Worm (Caenorhabditis elegans): ENCODE measurements around the gene gst-37.

ce11 chrV:1907350-1907749, 14.1 kb upstream of the gst-37 start, which contains the start of gene Y32G9A.5:
- no peak for TF ChIP-seq pqm-1 (tag; optimal IDR thresholded peaks at IDR 0.05)
- TF ChIP-seq R02D3.7 (tag; optimal IDR thresholded peaks at IDR 0.05), result no peak
- TF ChIP-seq snpc-4 (tag; optimal IDR thresholded peaks at IDR 0.05), result no peak
- no peak for TF ChIP-seq skn-1 (tag; optimal IDR thresholded peaks at IDR 0.05)
- no peak for TF ChIP-seq unc-62 (GFP tag; optimal IDR thresholded peaks at IDR 0.05)
- TF ChIP-seq fos-1 (tag; optimal IDR thresholded peaks at IDR 0.05), result no peak
- TF ChIP-seq nhr-23 (tag; optimal IDR thresholded peaks at IDR 0.05), result no peak
- TF ChIP-seq unc-39 (tag; optimal IDR thresholded peaks at IDR 0.05), result no peak
- TF ChIP-seq ceh-82 (tag; optimal IDR thresholded peaks at IDR 0.05), result no peak
